Worm (Caenorhabditis elegans): Measurements from ENCODE around the gene snb-2.
"Not testable (repeated sequence)": the region's sequence is repeated elsewhere in the genome, so short reads cannot be mapped to it uniquely, and the experiment has no call there.

snb-2 gene

ce11 chrV:12345808-12346207 lies at the start of gene snb-2:
snb-2 (minus strand) TSS chrV:12345908.
- TF ChIP-seq tra-4 (tag; optimal IDR thresholded peaks at IDR 0.05) (no peak), ceh-13 (GFP tag; optimal IDR thresholded peaks at IDR 0.05) (no peak)

- TF ChIP-seq ets-7 (tag; optimal IDR thresholded peaks at IDR 0.05) (no peak), flt-1 (GFP tag; IDR thresholded peaks at IDR 0.05) (no peak), B0310.2 (tag; optimal IDR thresholded peaks at IDR 0.05) (no peak)
These were observed 40.4 kb upstream of the snb-2 start, which contains the start of gene K01D12.15 for ce11 chrV:12386154-12386553. K01D12.15 (plus strand) TSS chrV:12386454.

- TF ChIP-seq ama-1 (optimal IDR thresholded peaks at IDR 0.05) (no peak), hmbx-1 (tag; optimal IDR thresholded peaks at IDR 0.05) (no peak), hnd-1 (tag; optimal IDR thresholded peaks at IDR 0.05) (no peak), scrt-1 (GFP tag; IDR thresholded peaks at IDR 0.05) (no peak), tbx-11 (GFP tag; IDR thresholded peaks at IDR 0.05) (no peak), flt-1 (GFP tag; IDR thresholded peaks at IDR 0.05) (no peak), aly-1 (tag; optimal IDR thresholded peaks at IDR 0.05) (no peak), B0310.2 (tag; optimal IDR thresholded peaks at IDR 0.05) (no peak), tra-4 (tag; optimal IDR thresholded peaks at IDR 0.05) (no peak), F13C5.2 (tag; optimal IDR thresholded peaks at IDR 0.05) (no peak), hmg-4 (GFP tag; optimal IDR thresholded peaks at IDR 0.05) (no peak), ceh-36 (tag; optimal IDR thresholded peaks at IDR 0.05) (no peak), ets-7 (tag; optimal IDR thresholded peaks at IDR 0.05) (no peak), tbx-37 (GFP tag; conservative IDR thresholded peaks at IDR 0.05) (no peak), ceh-13 (GFP tag; optimal IDR thresholded peaks at IDR 0.05) (no peak), pes-1 (GFP tag; IDR thresholded peaks at IDR 0.05) (no peak), sea-1 (GFP tag; conservative IDR thresholded peaks at IDR 0.05) (no peak)
These were observed 31.5 kb upstream of the snb-2 start, which contains the start of gene K01D12.1 for ce11 chrV:12377256-12377655. K01D12.1 (plus strand) TSS chrV:12377556.

- TF ChIP-seq tbx-37 (GFP tag; conservative IDR thresholded peaks at IDR 0.05); ets-7 (tag; optimal IDR thresholded peaks at IDR 0.05); hmbx-1 (tag; optimal IDR thresholded peaks at IDR 0.05): not testable (repeated sequence)
These were observed 28.5 kb upstream of the snb-2 start, which contains the start of gene F23H12.10 for ce11 chrV:12374252-12374651. F23H12.10 (minus strand) TSS chrV:12374263.

- no peak for TF ChIP-seq pes-1 (GFP tag; IDR thresholded peaks at IDR 0.05)
- no peak for TF ChIP-seq hmbx-1 (tag; optimal IDR thresholded peaks at IDR 0.05)
- TF ChIP-seq hnd-1 (tag; optimal IDR thresholded peaks at IDR 0.05): no peak
- no peak for TF ChIP-seq ets-7 (tag; optimal IDR thresholded peaks at IDR 0.05)
- no peak for TF ChIP-seq aly-1 (tag; optimal IDR thresholded peaks at IDR 0.05)
- TF ChIP-seq ceh-13 (GFP tag; optimal IDR thresholded peaks at IDR 0.05): no peak
- TF ChIP-seq sea-1 (GFP tag; conservative IDR thresholded peaks at IDR 0.05): no peak
- TF ChIP-seq F13C5.2 (tag; optimal IDR thresholded peaks at IDR 0.05): no peak
- no peak for TF ChIP-seq tra-4 (tag; optimal IDR thresholded peaks at IDR 0.05)
- no peak for TF ChIP-seq tbx-37 (GFP tag; conservative IDR thresholded peaks at IDR 0.05)
- no peak for TF ChIP-seq ceh-36 (tag; optimal IDR thresholded peaks at IDR 0.05)
These were observed 25.7 kb upstream of the snb-2 start, which contains the start of gene F23H12.7 for ce11 chrV:12371386-12371785. F23H12.7 (plus strand) TSS chrV:12371686.

- no peak for TF ChIP-seq tra-4 (tag; optimal IDR thresholded peaks at IDR 0.05)
- TF ChIP-seq flt-1 (GFP tag; IDR thresholded peaks at IDR 0.05): no peak
- no peak for TF ChIP-seq sea-1 (GFP tag; conservative IDR thresholded peaks at IDR 0.05)
- TF ChIP-seq scrt-1 (GFP tag; IDR thresholded peaks at IDR 0.05): no peak
- TF ChIP-seq tbx-37 (GFP tag; conservative IDR thresholded peaks at IDR 0.05): no peak
- TF ChIP-seq hnd-1 (tag; optimal IDR thresholded peaks at IDR 0.05): no peak
- TF ChIP-seq F13C5.2 (tag; optimal IDR thresholded peaks at IDR 0.05): no peak
These were observed 23.7 kb upstream of the snb-2 start, which contains the start of gene gcy-13 for ce11 chrV:12369437-12369836. gcy-13 (minus strand) TSS chrV:12369537.

- TF ChIP-seq pes-1 (GFP tag; IDR thresholded peaks at IDR 0.05) (no peak), tbx-11 (GFP tag; IDR thresholded peaks at IDR 0.05) (no peak), B0310.2 (tag; optimal IDR thresholded peaks at IDR 0.05) (no peak), scrt-1 (GFP tag; IDR thresholded peaks at IDR 0.05) (no peak)
These were observed 19.4 kb upstream of the snb-2 start, which contains the start of gene fipr-2 for ce11 chrV:12365104-12365503. fipr-2 (plus strand) TSS chrV:12365348.

- no peak for TF ChIP-seq flt-1 (GFP tag; IDR thresholded peaks at IDR 0.05)
- no peak for TF ChIP-seq ceh-36 (tag; optimal IDR thresholded peaks at IDR 0.05)
- TF ChIP-seq tbx-11 (GFP tag; IDR thresholded peaks at IDR 0.05): no peak
- no peak for TF ChIP-seq hmg-4 (GFP tag; optimal IDR thresholded peaks at IDR 0.05)
- no peak for TF ChIP-seq aly-1 (tag; optimal IDR thresholded peaks at IDR 0.05)
- no peak for TF ChIP-seq pes-1 (GFP tag; IDR thresholded peaks at IDR 0.05)
- TF ChIP-seq scrt-1 (GFP tag; IDR thresholded peaks at IDR 0.05): no peak
- no peak for TF ChIP-seq sea-1 (GFP tag; conservative IDR thresholded peaks at IDR 0.05)
- TF ChIP-seq hnd-1 (tag; optimal IDR thresholded peaks at IDR 0.05): no peak
- no peak for TF ChIP-seq ceh-13 (GFP tag; optimal IDR thresholded peaks at IDR 0.05)
These were observed 15.9 kb upstream of the snb-2 start, which contains the start of gene fipr-1 for ce11 chrV:12361644-12362043. fipr-1 (minus strand) TSS chrV:12361744.

ce11 chrV:12358347-12358746 lies 12.6 kb upstream of the snb-2 start, which contains the start of gene F23H12.5:
F23H12.5 (plus strand) TSS chrV:12358647.
- no peak for TF ChIP-seq tbx-11 (GFP tag; IDR thresholded peaks at IDR 0.05)
- TF ChIP-seq tra-4 (tag; optimal IDR thresholded peaks at IDR 0.05): no peak
- TF ChIP-seq ceh-13 (GFP tag; optimal IDR thresholded peaks at IDR 0.05): no peak
- TF ChIP-seq pes-1 (GFP tag; IDR thresholded peaks at IDR 0.05): no peak
- TF ChIP-seq hmg-4 (GFP tag; optimal IDR thresholded peaks at IDR 0.05): no peak
- no peak for TF ChIP-seq ets-7 (tag; optimal IDR thresholded peaks at IDR 0.05)
- no peak for TF ChIP-seq ceh-36 (tag; optimal IDR thresholded peaks at IDR 0.05)
- no peak for TF ChIP-seq aly-1 (tag; optimal IDR thresholded peaks at IDR 0.05)
- no peak for TF ChIP-seq tbx-37 (GFP tag; conservative IDR thresholded peaks at IDR 0.05)
- TF ChIP-seq ama-1 (optimal IDR thresholded peaks at IDR 0.05): no peak
- TF ChIP-seq hnd-1 (tag; optimal IDR thresholded peaks at IDR 0.05): no peak

Data from whole organism, early embryonic.